Worm (Caenorhabditis elegans) whole organism, L2 larva: ENCODE data around the gene clc-26.
"Not testable (repeated sequence)": the region's sequence is repeated elsewhere in the genome, so short reads cannot be mapped to it uniquely, and the experiment has no call there.

Source experiments
- C34F6.9 ChIP-seq: fragments of 150-350 bp; optimal IDR thresholded peaks from 2 replicates; lab custom pipeline; 2014; ENCODE audit warnings: missing biosample characterization, missing genetic modification characterization
- F13H6.1 ChIP-seq: sonication (generic microtip); optimal IDR thresholded peaks from 2 replicates; lab custom pipeline; 2016; ENCODE audit warnings: missing genetic modification characterization, missing compliant biosample characterization
- Y55F3AM.14 ChIP-seq: fragments of 200-800 bp; sonication (Bioruptor generic); optimal IDR thresholded peaks from 2 replicates; lab custom pipeline; 2018; ENCODE audit warnings: mild to moderate bottlenecking, missing genetic modification characterization, missing compliant biosample characterization
- alr-1 ChIP-seq: fragments of 150-350 bp; optimal IDR thresholded peaks from 2 replicates; lab custom pipeline; 2014; ENCODE audit warnings: missing biosample characterization, missing genetic modification characterization
- aly-2 ChIP-seq: fragments of 150-350 bp; optimal IDR thresholded peaks from 2 replicates; lab custom pipeline; 2014; ENCODE audit warnings: missing biosample characterization, missing genetic modification characterization
- ama-1 ChIP-seq: fragments of 150-350 bp; optimal IDR thresholded peaks from 2 replicates; lab custom pipeline; 2018; ENCODE audit warnings: inconsistent platforms
- blmp-1 ChIP-seq: sonication (generic microtip); optimal IDR thresholded peaks from 2 replicates; lab custom pipeline; 2017; ENCODE audit warnings: missing genetic modification characterization, mild to moderate bottlenecking, missing compliant biosample characterization, antibody characterized with exemption, moderate library complexity; ENCODE audit not compliant: insufficient read depth
- ceh-16 ChIP-seq: fragments of 150-350 bp; optimal IDR thresholded peaks from 2 replicates; lab custom pipeline; 2014; ENCODE audit warnings: missing biosample characterization, missing genetic modification characterization
- ceh-82 ChIP-seq: fragments of 150-350 bp; optimal IDR thresholded peaks from 2 replicates; lab custom pipeline; 2014; ENCODE audit warnings: missing biosample characterization, missing genetic modification characterization
- dmd-4 ChIP-seq: sonication (generic microtip); optimal IDR thresholded peaks from 2 replicates; lab custom pipeline; 2017; ENCODE audit warnings: missing biosample characterization, missing genetic modification characterization
- elt-1 ChIP-seq: fragments of 150-350 bp; optimal IDR thresholded peaks from 2 replicates; lab custom pipeline; 2014; ENCODE audit warnings: missing biosample characterization, missing genetic modification characterization
- elt-3 ChIP-seq: sonication (generic microtip); optimal IDR thresholded peaks from 2 replicates; lab custom pipeline; 2017; ENCODE audit warnings: missing biosample characterization, missing genetic modification characterization
- fos-1 ChIP-seq: fragments of 150-350 bp; optimal IDR thresholded peaks from 2 replicates; lab custom pipeline; 2014; ENCODE audit warnings: missing biosample characterization, missing genetic modification characterization
- gmeb-1 ChIP-seq: fragments of 150-350 bp; optimal IDR thresholded peaks from 2 replicates; lab custom pipeline; 2014; ENCODE audit warnings: missing biosample characterization, missing genetic modification characterization
- lin-11 ChIP-seq: fragments of 150-350 bp; sonication (generic microtip); optimal IDR thresholded peaks from 2 replicates; lab custom pipeline; 2014; ENCODE audit warnings: missing biosample characterization, missing genetic modification characterization, inconsistent platforms, mixed read lengths
- lin-13 ChIP-seq: fragments of 150-350 bp; optimal IDR thresholded peaks from 2 replicates; lab custom pipeline; 2014; ENCODE audit warnings: missing biosample characterization, missing genetic modification reagents, missing genetic modification characterization
- lsy-2 ChIP-seq, 2 experiments: fragments of 150-350 bp in 1 of 2; sonication (generic microtip) in 1 of 2; optimal IDR thresholded peaks; 2 replicates each; lab custom pipeline; 2014 to 2017; ENCODE audit warnings: missing biosample characterization in 2 of 2, missing genetic modification characterization in 2 of 2
- mdl-1 ChIP-seq, 2 experiments: fragments of 150-350 bp in 1 of 2; sonication (generic microtip) in 1 of 2; optimal IDR thresholded peaks; 2 replicates each; lab custom pipeline; 2017; ENCODE audit warnings: missing biosample characterization in 2 of 2, missing genetic modification characterization in 2 of 2
- nhr-10 ChIP-seq: sonication (generic microtip); optimal IDR thresholded peaks from 2 replicates; lab custom pipeline; 2017; ENCODE audit warnings: missing biosample characterization, missing genetic modification characterization
- nhr-11 ChIP-seq: fragments of 150-350 bp; optimal IDR thresholded peaks from 2 replicates; lab custom pipeline; 2014; ENCODE audit warnings: missing biosample characterization, missing genetic modification characterization
- nhr-12 ChIP-seq: fragments of 150-350 bp; optimal IDR thresholded peaks from 2 replicates; lab custom pipeline; 2014; ENCODE audit warnings: missing biosample characterization, missing genetic modification characterization
- nhr-129 ChIP-seq: fragments of 150-350 bp; optimal IDR thresholded peaks from 2 replicates; lab custom pipeline; 2014; ENCODE audit warnings: missing biosample characterization, missing genetic modification characterization
- nhr-21 ChIP-seq: fragments of 150-350 bp; optimal IDR thresholded peaks from 2 replicates; lab custom pipeline; 2014; ENCODE audit warnings: missing biosample characterization, missing genetic modification characterization
- nhr-23 ChIP-seq: fragments of 150-350 bp; optimal IDR thresholded peaks from 2 replicates; lab custom pipeline; 2014; ENCODE audit warnings: missing biosample characterization, missing genetic modification reagents, missing genetic modification characterization
- nhr-25 ChIP-seq: fragments of 150-350 bp; sonication (generic microtip); optimal IDR thresholded peaks from 3 replicates; lab custom pipeline; 2014; ENCODE audit warnings: missing biosample characterization, missing genetic modification characterization
- nhr-6 ChIP-seq: fragments of 150-350 bp; optimal IDR thresholded peaks from 2 replicates; lab custom pipeline; 2014; ENCODE audit warnings: missing biosample characterization, missing genetic modification characterization
- peb-1 ChIP-seq: fragments of 150-350 bp; optimal IDR thresholded peaks from 2 replicates; lab custom pipeline; 2014; ENCODE audit warnings: missing biosample characterization, missing genetic modification characterization
- sem-4 ChIP-seq: fragments of 150-350 bp; optimal IDR thresholded peaks from 2 replicates; lab custom pipeline; 2014; ENCODE audit warnings: missing biosample characterization, missing genetic modification reagents, missing genetic modification characterization
- skn-1 ChIP-seq: sonication (generic microtip); optimal IDR thresholded peaks from 2 replicates; lab custom pipeline; 2017; ENCODE audit warnings: missing biosample characterization, missing genetic modification characterization
- sma-9 ChIP-seq, 2 experiments: fragments of 150-350 bp in 1 of 2; sonication (generic microtip) in 1 of 2; optimal IDR thresholded peaks; 2 replicates each; lab custom pipeline; 2014 to 2016; ENCODE audit warnings: missing genetic modification characterization in 2 of 2, mild to moderate bottlenecking in 1 of 2, missing biosample characterization in 1 of 2, missing compliant biosample characterization in 1 of 2, missing genetic modification reagents in 1 of 2, moderate library complexity in 1 of 2
- unc-39 ChIP-seq: fragments of 150-350 bp; optimal IDR thresholded peaks from 2 replicates; lab custom pipeline; 2014; ENCODE audit warnings: missing biosample characterization, missing genetic modification characterization
- unc-55 ChIP-seq: fragments of 150-350 bp; sonication (generic microtip); optimal IDR thresholded peaks from 3 replicates; lab custom pipeline; 2014; ENCODE audit warnings: missing biosample characterization, missing genetic modification reagents, missing genetic modification characterization
- unc-62 ChIP-seq: fragments of 150-350 bp; optimal IDR thresholded peaks from 2 replicates; lab custom pipeline; 2014; ENCODE audit warnings: missing biosample characterization, missing genetic modification reagents, missing genetic modification characterization
- zag-1 ChIP-seq: fragments of 150-350 bp; optimal IDR thresholded peaks from 2 replicates; lab custom pipeline; 2014; ENCODE audit warnings: missing biosample characterization, missing genetic modification characterization
- ztf-1 ChIP-seq: fragments of 200-800 bp; sonication (Bioruptor generic); conservative IDR thresholded peaks from 2 replicates; pipeline ENCODE4 v1.3.6; 2022; ENCODE audit warnings: missing genetic modification characterization, missing compliant biosample characterization
- ztf-4 ChIP-seq: fragments of 150-350 bp; optimal IDR thresholded peaks from 2 replicates; lab custom pipeline; 2014; ENCODE audit warnings: missing biosample characterization, missing genetic modification characterization

Gene clc-26

DNA sequence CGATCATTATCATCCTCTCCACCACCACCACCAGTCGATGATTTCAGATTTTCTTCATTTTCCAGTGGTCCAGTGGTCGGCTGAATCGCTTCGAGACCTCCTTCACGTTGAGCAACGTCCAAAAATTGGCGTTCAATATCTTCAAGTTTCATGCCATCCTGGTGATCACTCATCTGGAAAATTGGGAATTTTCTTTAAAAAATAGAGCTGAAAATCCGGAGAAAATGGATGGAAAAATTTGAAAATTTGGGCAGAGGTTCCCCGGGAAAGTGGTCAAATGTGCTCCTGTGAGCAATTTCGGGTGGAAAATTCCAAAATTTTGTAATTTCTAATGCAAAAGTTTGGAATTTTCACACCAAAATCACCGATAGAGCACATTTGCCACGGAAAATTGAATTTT lies 45.5 kb upstream of the clc-26 start, which contains the start of gene uaf-1:
TSS of gene uaf-1 (minus strand) at position 173 of the 400 bp plus-strand sequence.
- TF ChIP-seq ztf-4; nhr-129; lin-13 (GFP tag; lab: Kevin White, UChicago): not testable (repeated sequence)

DNA sequence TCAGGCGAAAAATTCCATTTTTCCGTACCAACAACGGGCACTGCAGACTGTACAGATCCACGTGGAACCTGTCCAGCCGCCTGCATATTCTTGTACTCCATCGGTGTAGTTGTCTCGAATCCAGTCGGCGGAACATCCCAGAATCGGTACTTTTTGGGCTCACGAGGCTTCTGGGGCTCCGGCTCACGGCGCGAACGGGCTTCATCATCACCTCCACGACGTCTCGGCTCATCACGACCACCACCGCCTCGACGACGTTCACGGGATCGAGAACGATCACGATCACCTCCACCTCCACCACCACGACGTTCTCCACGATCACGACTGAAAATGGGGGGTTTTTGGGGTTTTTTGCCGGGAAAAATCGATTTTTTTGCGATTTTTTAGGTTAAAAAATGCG lies 43.3 kb upstream of the clc-26 start:
- no peak for TF ChIP-seq lsy-2 (tag; optimal IDR thresholded peaks at IDR 0.05; lab: Kevin White, UChicago)
- no peak for TF ChIP-seq elt-3 (tag; lab: Kevin White, UChicago)
- TF ChIP-seq ama-1 (lab: Kevin White, UChicago) = no peak
- no peak for TF ChIP-seq ceh-16 (tag; lab: Kevin White, UChicago)
- no peak for TF ChIP-seq nhr-23 (tag; lab: Kevin White, UChicago)

DNA sequence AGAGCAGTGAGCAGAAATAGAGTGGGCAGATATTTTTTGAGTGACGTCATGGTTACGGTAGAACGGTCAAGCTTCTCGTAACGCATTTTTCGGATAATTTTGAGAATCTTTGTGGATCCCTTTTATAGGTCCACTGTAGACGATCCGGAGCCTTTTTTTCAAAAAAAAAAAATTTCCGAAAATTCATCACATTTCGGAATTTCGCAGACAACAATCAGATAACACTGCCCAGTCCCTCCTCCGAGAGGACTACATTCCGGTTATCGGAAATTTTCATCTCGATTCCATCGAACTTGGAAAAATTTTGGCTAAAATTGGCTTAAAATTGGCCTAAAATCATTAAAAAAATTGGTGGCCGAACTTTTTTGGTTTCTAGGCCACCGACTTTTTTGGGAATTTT lies 29.1 kb upstream of the clc-26 start, which contains the start of gene BE0003N10.6:
TSS of gene BE0003N10.6 (minus strand) at position 101 of the 400 bp plus-strand sequence.
- TF ChIP-seq dmd-4 (tag; lab: Kevin White, UChicago) (no peak), C34F6.9 (tag; lab: Kevin White, UChicago) (no peak), sma-9 (GFP tag; optimal IDR thresholded peaks at IDR 0.05; lab: Kevin White, UChicago) (no peak), sma-9 (tag; optimal IDR thresholded peaks at IDR 0.05; lab: Kevin White, UChicago) (no peak), lin-13 (GFP tag; lab: Kevin White, UChicago) (no peak), lin-11 (tag; lab: Kevin White, UChicago) (no peak), lsy-2 (tag; optimal IDR thresholded peaks at IDR 0.05; lab: Kevin White, UChicago) (no peak), ama-1 (lab: Kevin White, UChicago) (no peak), nhr-12 (tag; lab: Kevin White, UChicago) (no peak), Y55F3AM.14 (GFP tag; lab: Kevin White, UChicago) (no peak), ztf-1 (no peak), unc-55 (GFP tag; lab: Kevin White, UChicago) (no peak), mdl-1 (tag; optimal IDR thresholded peaks at IDR 0.05; lab: Kevin White, UChicago) (no peak), elt-1 (tag; lab: Kevin White, UChicago) (no peak), sem-4 (tag; lab: Kevin White, UChicago) (no peak), nhr-23 (tag; lab: Kevin White, UChicago) (no peak), nhr-21 (tag; lab: Kevin White, UChicago) (no peak), fos-1 (no peak)

DNA sequence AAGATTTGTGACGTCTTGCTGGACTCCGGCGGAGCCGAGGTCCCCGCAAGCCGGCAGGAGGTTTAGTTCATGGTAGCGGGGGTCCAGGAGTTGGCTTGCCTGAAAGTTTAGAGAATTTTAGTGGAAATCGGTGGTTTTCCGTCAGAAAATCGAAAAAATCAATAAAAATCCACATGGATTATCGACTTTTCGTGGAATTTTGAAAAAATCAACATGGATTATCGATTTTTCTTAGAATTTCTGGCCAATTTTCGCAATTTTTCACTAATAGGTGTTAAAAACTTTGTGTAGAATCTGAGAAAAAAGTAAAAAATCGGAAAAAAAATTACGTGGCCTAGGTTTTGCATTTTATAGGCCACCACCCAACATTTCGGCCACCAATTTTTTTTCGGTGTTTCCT lies 28.0 kb upstream of the clc-26 start:
- TF ChIP-seq ceh-16 (tag; lab: Kevin White, UChicago) = no peak
- no peak for TF ChIP-seq unc-55 (GFP tag; lab: Kevin White, UChicago)
- no peak for TF ChIP-seq alr-1
- TF ChIP-seq sem-4 (tag; lab: Kevin White, UChicago) = no peak
- TF ChIP-seq nhr-25 (tag; lab: Kevin White, UChicago) = no peak

DNA sequence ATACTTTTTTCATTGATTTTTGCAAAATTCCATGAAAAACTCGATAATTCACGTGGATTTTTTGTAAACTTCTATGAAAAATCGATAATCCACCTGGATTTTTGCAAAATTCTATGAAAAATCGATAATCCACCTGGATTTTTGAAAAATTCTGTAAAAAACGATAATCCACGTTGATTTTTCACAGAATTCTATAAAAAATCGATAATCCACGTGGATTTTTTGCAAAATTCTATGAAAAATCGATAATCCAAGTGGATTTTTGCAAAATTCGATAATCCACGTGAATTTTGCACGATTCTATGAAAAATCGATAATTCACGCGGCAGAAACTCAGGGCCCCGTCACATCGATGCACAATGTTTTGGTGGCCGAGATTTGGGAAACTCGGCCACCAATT lies 27.2 kb upstream of the clc-26 start:
- TF ChIP-seq F13H6.1 (tag; lab: Kevin White, UChicago) = no peak
- no peak for TF ChIP-seq nhr-23 (tag; lab: Kevin White, UChicago)
- TF ChIP-seq ztf-4 = no peak
- TF ChIP-seq lin-13 (GFP tag; lab: Kevin White, UChicago) = no peak
- TF ChIP-seq nhr-10 (tag; lab: Kevin White, UChicago) = no peak
- no peak for TF ChIP-seq blmp-1
- no peak for TF ChIP-seq ama-1 (lab: Kevin White, UChicago)
- no peak for TF ChIP-seq lsy-2 (tag; optimal IDR thresholded peaks at IDR 0.05; lab: Kevin White, UChicago)
- TF ChIP-seq dmd-4 (tag; lab: Kevin White, UChicago) = no peak
- no peak for TF ChIP-seq skn-1 (tag; lab: Kevin White, UChicago)
- no peak for TF ChIP-seq zag-1 (tag; lab: Kevin White, UChicago)
- no peak for TF ChIP-seq nhr-6
- TF ChIP-seq Y55F3AM.14 (GFP tag; lab: Kevin White, UChicago) = no peak
- TF ChIP-seq peb-1 (tag; lab: Kevin White, UChicago) = no peak
- TF ChIP-seq elt-1 (tag; lab: Kevin White, UChicago) = no peak

DNA sequence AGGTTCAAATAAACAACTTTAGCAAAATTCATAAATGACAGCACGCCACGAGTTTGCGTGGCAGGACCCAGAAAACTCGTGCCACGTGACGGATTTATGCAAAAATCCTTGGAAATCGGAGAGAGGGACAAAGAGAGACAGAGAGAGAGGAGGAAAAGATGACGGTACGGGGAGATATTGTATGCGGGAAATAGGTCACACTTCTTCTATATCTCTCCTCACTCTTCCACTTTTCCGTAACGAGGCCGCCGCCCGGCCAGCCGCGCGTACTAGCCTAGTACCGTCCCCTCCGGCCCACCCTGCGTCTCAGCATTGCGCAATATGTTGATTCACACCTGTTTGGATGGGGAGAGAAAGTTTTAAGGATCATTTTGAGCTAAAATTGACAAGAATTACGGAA lies 23.2 kb upstream of the clc-26 start:
- TF ChIP-seq ceh-16 (tag; lab: Kevin White, UChicago) (no peak), ceh-82 (tag; lab: Kevin White, UChicago) (no peak), nhr-11 (tag; lab: Kevin White, UChicago) (no peak), sma-9 (GFP tag; optimal IDR thresholded peaks at IDR 0.05; lab: Kevin White, UChicago) (no peak), sma-9 (tag; optimal IDR thresholded peaks at IDR 0.05; lab: Kevin White, UChicago) (no peak), ztf-1 (no peak), gmeb-1 (no peak), nhr-23 (tag; lab: Kevin White, UChicago) (no peak), alr-1 (no peak), mdl-1 (tag; optimal IDR thresholded peaks at IDR 0.05; lab: Kevin White, UChicago) (no peak), nhr-6 (no peak), peb-1 (tag; lab: Kevin White, UChicago) (no peak), blmp-1 (no peak), unc-39 (tag; lab: Kevin White, UChicago) (no peak), elt-3 (tag; lab: Kevin White, UChicago) (no peak), unc-62 (no peak), C34F6.9 (tag; lab: Kevin White, UChicago) (no peak), aly-2 (no peak), nhr-21 (tag; lab: Kevin White, UChicago) (no peak)
